Worm (Caenorhabditis elegans) whole organism, midembryonic: ENCODE results near the gene F39C12.1.

Experiments
- flt-1 ChIP-seq: fragments of 200-800 bp; sonication (Bioruptor generic); IDR thresholded peaks from 2 replicates; pipeline ENCODE4 v1.3.6; 2022; ENCODE audit warnings: missing genetic modification characterization, missing compliant biosample characterization
- med-1 ChIP-seq: sonication (generic microtip); optimal IDR thresholded peaks from 2 replicates; lab custom pipeline; 2017; ENCODE audit warnings: missing genetic modification characterization, mild to moderate bottlenecking, missing compliant biosample characterization, antibody characterized with exemption, missing genetic modification reagents; ENCODE audit not compliant: insufficient read depth
- tab-1 ChIP-seq: fragments of 200-800 bp; sonication (Bioruptor generic); IDR thresholded peaks from 2 replicates; pipeline ENCODE4 v1.3.6; 2022; ENCODE audit warnings: missing genetic modification characterization, missing compliant biosample characterization
- ztf-29 ChIP-seq: fragments of 200-800 bp; sonication (Bioruptor generic); IDR thresholded peaks from 2 replicates; pipeline ENCODE4 v1.3.6; 2022; ENCODE audit warnings: missing genetic modification reagents, missing genetic modification characterization, missing compliant biosample characterization

- TF ChIP-seq med-1 (GFP tag; lab: Kevin White, UChicago) (no peak), ztf-29 (GFP tag; lab: Robert Waterston, UW) (no peak), tab-1 (GFP tag; lab: Robert Waterston, UW) (no peak), flt-1 (GFP tag; lab: Robert Waterston, UW) (no peak)
These were observed 31.4 kb downstream of the F39C12.1 start for ce11 chrX:4821602-4822001.
